Fruit fly (Drosophila melanogaster) whole organism, prepupa: ENCODE measurements around the gene CG17721.
A peak's percentile ranks its signal among the peaks of the same experiment; 100 is the strongest.

Source experiments
- Blimp-1 ChIP-seq: fragments of 200-800 bp; sonication (Bioruptor generic); optimal IDR thresholded peaks from 3 replicates; lab custom pipeline; 2017; ENCODE audit warnings: missing biosample characterization, missing genetic modification characterization, mild to moderate bottlenecking, moderate library complexity, missing genetic modification reagents
- CG10631 ChIP-seq: fragments of 200-800 bp; sonication (Bioruptor generic); optimal IDR thresholded peaks from 2 replicates; lab custom pipeline; 2016; ENCODE audit warnings: missing biosample characterization, missing genetic modification characterization
- CG10669 ChIP-seq: fragments of 200-800 bp; sonication (Bioruptor generic); optimal IDR thresholded peaks from 3 replicates; lab custom pipeline; 2018; ENCODE audit warnings: missing biosample characterization, mild to moderate bottlenecking, missing genetic modification characterization, moderate library complexity
- CG11762 ChIP-seq: fragments of 200-800 bp; sonication (Bioruptor generic); optimal IDR thresholded peaks from 3 replicates; lab custom pipeline; 2016; ENCODE audit warnings: missing biosample characterization, missing genetic modification characterization; ENCODE audit not compliant: insufficient read depth
- CG15336 ChIP-seq: fragments of 200-800 bp; sonication (Bioruptor generic); IDR thresholded peaks from 2 replicates; pipeline ENCODE4 v1.3.6; 2022; ENCODE audit warnings: missing biosample characterization, missing genetic modification characterization
- CG1621 ChIP-seq: fragments of 200-800 bp; sonication (Bioruptor generic); optimal IDR thresholded peaks from 3 replicates; lab custom pipeline; 2018; ENCODE audit warnings: missing biosample characterization, mild to moderate bottlenecking, missing genetic modification characterization
- CG31627 ChIP-seq: fragments of 200-800 bp; sonication (Bioruptor generic); optimal IDR thresholded peaks from 3 replicates; lab custom pipeline; 2016; ENCODE audit warnings: missing biosample characterization, missing genetic modification characterization
- CG32006 ChIP-seq: fragments of 200-800 bp; sonication (Bioruptor generic); optimal IDR thresholded peaks from 3 replicates; lab custom pipeline; 2017; ENCODE audit warnings: missing biosample characterization, mild to moderate bottlenecking, missing genetic modification characterization
- CG34406 ChIP-seq: fragments of 200-800 bp; sonication (Bioruptor generic); optimal IDR thresholded peaks from 3 replicates; lab custom pipeline; 2016; ENCODE audit warnings: missing biosample characterization, missing genetic modification characterization
- CG3919 ChIP-seq: fragments of 200-800 bp; sonication (Bioruptor generic); optimal IDR thresholded peaks from 3 replicates; lab custom pipeline; 2016; ENCODE audit warnings: missing biosample characterization, missing genetic modification characterization
- CG4318 ChIP-seq: fragments of 200-800 bp; sonication (Bioruptor generic); optimal IDR thresholded peaks from 3 replicates; lab custom pipeline; 2017; ENCODE audit warnings: missing biosample characterization, mild to moderate bottlenecking, missing genetic modification characterization
- CG6163 ChIP-seq: fragments of 200-800 bp; sonication (Bioruptor generic); IDR thresholded peaks from 3 replicates; pipeline ENCODE4 v1.3.6; 2022; ENCODE audit warnings: missing biosample characterization, missing genetic modification characterization
- CG6276 ChIP-seq: fragments of 200-800 bp; sonication (Bioruptor generic); optimal IDR thresholded peaks from 2 replicates; lab custom pipeline; 2017; ENCODE audit warnings: missing biosample characterization, mild to moderate bottlenecking, missing genetic modification characterization
- CG6808 ChIP-seq: fragments of 200-800 bp; sonication (Bioruptor generic); optimal IDR thresholded peaks from 3 replicates; lab custom pipeline; 2017; ENCODE audit warnings: missing biosample characterization, missing genetic modification characterization, mild to moderate bottlenecking, moderate library complexity, missing genetic modification reagents
- CG6854 ChIP-seq: fragments of 200-800 bp; sonication (Bioruptor generic); optimal IDR thresholded peaks from 2 replicates; lab custom pipeline; 2017; ENCODE audit warnings: missing biosample characterization, mild to moderate bottlenecking, missing genetic modification characterization
- CG7368 ChIP-seq: fragments of 200-800 bp; sonication (Bioruptor generic); optimal IDR thresholded peaks from 3 replicates; lab custom pipeline; 2016; ENCODE audit warnings: missing biosample characterization, missing genetic modification characterization
- CG8119 ChIP-seq: fragments of 200-800 bp; sonication (Bioruptor generic); IDR thresholded peaks from 3 replicates; pipeline ENCODE4 v1.3.6; 2022; ENCODE audit warnings: missing biosample characterization, missing genetic modification characterization
- CG8632 ChIP-seq: fragments of 200-800 bp; sonication (Bioruptor generic); optimal IDR thresholded peaks from 3 replicates; lab custom pipeline; 2016; ENCODE audit warnings: missing biosample characterization, missing genetic modification characterization
- CG9139 ChIP-seq: fragments of 200-800 bp; sonication (Bioruptor generic); optimal IDR thresholded peaks from 3 replicates; lab custom pipeline; 2017; ENCODE audit warnings: missing biosample characterization, mild to moderate bottlenecking, missing genetic modification characterization
- Eip75B ChIP-seq: fragments of 200-800 bp; sonication (Bioruptor generic); optimal IDR thresholded peaks from 3 replicates; lab custom pipeline; 2016; ENCODE audit warnings: missing biosample characterization, missing genetic modification characterization
- Eip93F ChIP-seq: fragments of 200-800 bp; sonication (Bioruptor generic); optimal IDR thresholded peaks from 2 replicates; lab custom pipeline; 2016; ENCODE audit warnings: missing biosample characterization, mild to moderate bottlenecking, missing genetic modification characterization
- Ets21C ChIP-seq: fragments of 200-800 bp; sonication (Bioruptor generic); optimal IDR thresholded peaks from 3 replicates; lab custom pipeline; 2016; ENCODE audit warnings: missing biosample characterization, missing genetic modification characterization
- Ets96B ChIP-seq: fragments of 200-800 bp; optimal IDR thresholded peaks from 2 replicates; lab custom pipeline; 2019; ENCODE audit warnings: missing biosample characterization, mild to moderate bottlenecking, missing genetic modification characterization, moderate library complexity
- Hr38 ChIP-seq: sonication (Bioruptor generic); optimal IDR thresholded peaks from 2 replicates; lab custom pipeline; 2016; ENCODE audit warnings: missing biosample characterization, missing genetic modification characterization
- Hr39 ChIP-seq: fragments of 200-800 bp; sonication (Bioruptor generic); optimal IDR thresholded peaks from 2 replicates; lab custom pipeline; 2016; ENCODE audit warnings: missing biosample characterization, missing genetic modification characterization
- Lpt ChIP-seq: fragments of 200-800 bp; sonication (Bioruptor generic); optimal IDR thresholded peaks from 3 replicates; lab custom pipeline; 2016; ENCODE audit warnings: missing biosample characterization, missing genetic modification characterization
- Met ChIP-seq: fragments of 200-800 bp; sonication (Bioruptor generic); optimal IDR thresholded peaks from 3 replicates; lab custom pipeline; 2016; ENCODE audit warnings: missing biosample characterization, missing genetic modification characterization
- OdsH ChIP-seq: fragments of 200-800 bp; sonication (Bioruptor generic); optimal IDR thresholded peaks from 3 replicates; lab custom pipeline; 2016; ENCODE audit warnings: missing biosample characterization, missing genetic modification characterization
- Smox ChIP-seq: fragments of 200-800 bp; sonication (Bioruptor generic); optimal IDR thresholded peaks from 3 replicates; lab custom pipeline; 2016; ENCODE audit warnings: missing biosample characterization, missing genetic modification characterization
- Sox14 ChIP-seq: fragments of 200-800 bp; sonication (Bioruptor generic); optimal IDR thresholded peaks from 3 replicates; lab custom pipeline; 2016; ENCODE audit warnings: missing biosample characterization, missing genetic modification characterization
- Sox15 ChIP-seq: fragments of 200-800 bp; sonication (Bioruptor generic); optimal IDR thresholded peaks from 3 replicates; lab custom pipeline; 2016; ENCODE audit warnings: missing biosample characterization, missing genetic modification characterization
- achi ChIP-seq: fragments of 200-800 bp; sonication (Bioruptor generic); optimal IDR thresholded peaks from 3 replicates; lab custom pipeline; 2016; ENCODE audit warnings: missing biosample characterization, missing genetic modification characterization
- acj6 ChIP-seq: fragments of 200-800 bp; sonication (Bioruptor generic); optimal IDR thresholded peaks from 3 replicates; lab custom pipeline; 2016; ENCODE audit warnings: missing biosample characterization, missing genetic modification characterization
- cyc ChIP-seq: fragments of 200-800 bp; sonication (Bioruptor generic); optimal IDR thresholded peaks from 3 replicates; lab custom pipeline; 2016; ENCODE audit warnings: missing biosample characterization, missing genetic modification characterization
- dac ChIP-seq: fragments of 200-800 bp; sonication (Bioruptor generic); optimal IDR thresholded peaks from 2 replicates; lab custom pipeline; 2017; ENCODE audit warnings: missing biosample characterization, mild to moderate bottlenecking, missing genetic modification characterization
- dsx ChIP-seq: fragments of 200-800 bp; optimal IDR thresholded peaks from 3 replicates; lab custom pipeline; 2019; ENCODE audit warnings: missing biosample characterization, mild to moderate bottlenecking, missing genetic modification characterization, moderate library complexity; ENCODE audit not compliant: poor library complexity, severe bottlenecking
- eg ChIP-seq: fragments of 200-800 bp; sonication (Bioruptor generic); IDR thresholded peaks from 3 replicates; pipeline ENCODE4 v1.3.6; 2022; ENCODE audit warnings: missing biosample characterization, missing genetic modification characterization
- esn ChIP-seq: fragments of 200-800 bp; sonication (Bioruptor generic); optimal IDR thresholded peaks from 2 replicates; lab custom pipeline; 2016; ENCODE audit warnings: missing biosample characterization, mild to moderate bottlenecking, missing genetic modification characterization, moderate library complexity
- fd85E ChIP-seq: fragments of 200-800 bp; sonication (Bioruptor generic); optimal IDR thresholded peaks from 3 replicates; lab custom pipeline; 2016; ENCODE audit warnings: missing biosample characterization, missing genetic modification characterization
- fkh ChIP-seq: fragments of 200-800 bp; sonication (Bioruptor generic); optimal IDR thresholded peaks from 3 replicates; lab custom pipeline; 2017; ENCODE audit warnings: missing biosample characterization, mild to moderate bottlenecking, missing genetic modification characterization, moderate library complexity
- lz ChIP-seq: fragments of 200-800 bp; sonication (Bioruptor generic); optimal IDR thresholded peaks from 3 replicates; lab custom pipeline; 2016; ENCODE audit warnings: missing biosample characterization, missing genetic modification characterization
- net ChIP-seq: fragments of 200-800 bp; sonication (Bioruptor generic); optimal IDR thresholded peaks from 3 replicates; lab custom pipeline; 2016; ENCODE audit warnings: missing biosample characterization, missing genetic modification characterization
- pdm3 ChIP-seq: fragments of 200-800 bp; sonication (Bioruptor generic); optimal IDR thresholded peaks from 3 replicates; lab custom pipeline; 2016; ENCODE audit warnings: missing biosample characterization, missing genetic modification characterization
- salr ChIP-seq, 2 experiments: fragments of 200-800 bp; sonication (Bioruptor generic); optimal IDR thresholded peaks; 3 replicates each; lab custom pipeline; 2016 to 2018; ENCODE audit warnings: missing biosample characterization in 2 of 2, missing genetic modification characterization in 2 of 2, mild to moderate bottlenecking in 1 of 2
- spab ChIP-seq: fragments of 200-800 bp; sonication (Bioruptor generic); optimal IDR thresholded peaks from 2 replicates; lab custom pipeline; 2017; ENCODE audit warnings: missing biosample characterization, mild to moderate bottlenecking, missing genetic modification characterization, missing genetic modification reagents
- ss ChIP-seq, 2 experiments: fragments of 200-800 bp; sonication (Bioruptor generic); optimal IDR thresholded peaks; 2 replicates in 1 of 2; 3 replicates in 1 of 2; lab custom pipeline; 2017 to 2018; ENCODE audit warnings: mild to moderate bottlenecking in 2 of 2, missing biosample characterization in 2 of 2, missing genetic modification characterization in 2 of 2, moderate library complexity in 1 of 2
- topi ChIP-seq: fragments of 200-800 bp; sonication (Bioruptor generic); optimal IDR thresholded peaks from 3 replicates; lab custom pipeline; 2016; ENCODE audit warnings: missing biosample characterization, missing genetic modification characterization
- vri ChIP-seq: fragments of 200-800 bp; sonication (Bioruptor generic); optimal IDR thresholded peaks from 3 replicates; lab custom pipeline; 2016; ENCODE audit warnings: missing biosample characterization, mild to moderate bottlenecking, missing genetic modification characterization

The CG17721 gene

DNA sequence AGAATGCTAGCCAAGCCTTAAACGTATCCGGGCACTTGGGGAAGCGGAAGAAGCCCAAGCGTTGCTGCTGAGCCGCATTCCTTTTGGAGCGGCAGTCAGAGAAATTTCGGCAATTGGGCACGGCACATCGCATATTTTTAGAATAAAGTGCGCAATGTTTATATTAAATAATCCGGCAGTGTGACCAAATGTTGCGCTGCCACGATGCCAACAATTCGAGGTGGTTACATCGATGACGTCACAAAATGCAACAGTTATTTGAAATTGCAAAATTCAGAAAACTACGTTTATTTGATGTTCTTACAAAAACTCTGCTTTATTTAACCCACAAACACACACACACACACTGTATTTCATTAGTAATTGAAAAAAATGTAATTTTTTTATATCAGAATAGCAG lies 15.1 kb upstream of the CG17721 start, which contains the start of gene CG6689 (continued):
- no peak for TF ChIP-seq Met
- TF ChIP-seq CG9139 (GFP tag; lab: Kevin White, UChicago) = no peak

DNA sequence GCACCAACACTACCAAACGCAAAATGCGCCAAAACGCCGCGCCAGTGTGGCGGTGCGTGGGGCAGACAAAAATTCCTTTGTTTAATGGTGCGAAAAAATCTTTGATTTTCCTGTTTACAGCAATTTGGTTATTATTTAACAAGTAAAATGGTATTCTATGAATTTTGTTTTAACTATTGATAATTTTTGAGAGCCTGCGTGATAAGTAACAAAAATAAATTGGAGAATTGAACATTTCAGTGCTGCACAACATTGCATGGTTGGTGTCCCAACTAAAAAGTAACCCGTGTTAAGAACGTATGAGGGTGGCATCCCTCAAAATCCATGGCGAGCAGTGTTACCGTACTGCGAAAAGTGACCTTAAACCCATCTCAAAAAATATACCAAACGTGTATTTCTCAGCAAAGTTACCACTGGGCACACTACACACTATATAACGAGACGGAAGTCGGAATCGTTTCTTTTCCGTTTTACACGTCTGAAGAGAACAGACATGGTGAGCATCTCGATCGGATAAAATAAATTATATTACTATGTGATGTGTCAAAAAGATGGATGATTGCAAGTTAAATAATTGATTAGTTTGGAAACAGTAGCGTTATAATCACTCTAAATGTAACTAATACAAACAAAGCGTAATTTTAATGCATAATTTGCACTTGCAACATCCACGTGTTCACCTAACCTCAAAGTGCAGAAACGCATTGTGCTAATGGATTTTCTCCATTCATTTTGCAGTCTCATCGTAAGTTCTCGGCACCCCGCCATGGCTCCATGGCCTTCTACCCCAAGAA lies 13.3 kb upstream of the CG17721 start, which contains the start of the genes CG6693 and RpL3:
CG6693 (minus strand) TSS at position 203 of the 794 bp plus-strand sequence.
RpL3 (plus strand) TSS at position 458 of the 794 bp plus-strand sequence.
- TF ChIP-seq acj6 (no peak), CG6276 (GFP tag; lab: Kevin White, UChicago) (no peak), Lpt (GFP tag; lab: Kevin White, UChicago) (peak; percentile 11), achi (GFP tag; lab: Kevin White, UChicago) (peak; percentile 47), CG8632 (GFP tag; lab: Kevin White, UChicago) (peak; percentile 40), CG32006 (GFP tag; lab: Kevin White, UChicago) (no peak), Eip93F (GFP tag; lab: Kevin White, UChicago) (no peak), pdm3 (peak; percentile 64), lz (GFP tag; lab: Kevin White, UChicago) (peak; percentile 54), net (GFP tag; lab: Kevin White, UChicago) (peak; percentile 77), esn (peak; percentile 81), fkh (GFP tag; lab: Kevin White, UChicago) (peak; percentile 28), CG31627 (GFP tag; lab: Kevin White, UChicago) (peak; percentile 22), CG6808 (peak; percentile 67), vri (peak; percentile 86), dac (GFP tag; lab: Kevin White, UChicago) (no peak), dsx (GFP tag; lab: Kevin White, UChicago) (peak; percentile 75), Ets96B (tag; lab: Kevin White, UChicago) (peak; percentile 59), Hr38 (GFP tag; lab: Kevin White, UChicago) (no peak), cyc (peak; percentile 41), Met (peak; percentile 73), CG1621 (peak; percentile 58), fd85E (GFP tag; lab: Kevin White, UChicago) (peak; percentile 53), salr (GFP tag; optimal IDR thresholded peaks at IDR 0.05; lab: Kevin White, UChicago) (peak in 1 of 2 experiments; percentile 50), Eip75B (GFP tag; lab: Kevin White, UChicago) (peak; percentile 83), Smox (GFP tag; lab: Kevin White, UChicago) (peak; percentile 63), CG11762 (GFP tag; lab: Kevin White, UChicago) (peak; percentile 51), CG3919 (GFP tag; lab: Kevin White, UChicago) (peak; percentile 76), OdsH (GFP tag; lab: Kevin White, UChicago) (no peak), CG6854 (GFP tag; lab: Kevin White, UChicago) (peak; percentile 93), CG10631 (GFP tag; lab: Kevin White, UChicago) (no peak), Hr39 (GFP tag; lab: Kevin White, UChicago) (peak; percentile 34), CG7368 (GFP tag; lab: Kevin White, UChicago) (peak; percentile 59), Ets21C (GFP tag; lab: Kevin White, UChicago) (peak; percentile 28), Sox15 (GFP tag; lab: Kevin White, UChicago) (no peak), CG4318 (GFP tag; lab: Kevin White, UChicago) (no peak), CG8119 (GFP tag; lab: Robert Waterston, UW) (peak; percentile 52; the same call in 2 of the 3 replicates), CG15336 (GFP tag; lab: Robert Waterston, UW) (peak; percentile 44; the same call in 1 of the 2 replicates), Blimp-1 (peak; percentile 38), eg (GFP tag; lab: Robert Waterston, UW) (peak; percentile 72; the same call in 2 of the 3 replicates), spab (no peak), CG6163 (GFP tag; lab: Robert Waterston, UW) (peak; percentile 68), ss (GFP tag; optimal IDR thresholded peaks at IDR 0.05; lab: Kevin White, UChicago) (peak; percentile 82 to 83), Sox14 (peak; percentile 53), topi (GFP tag; lab: Kevin White, UChicago) (peak; percentile 78), CG10669 (GFP tag; lab: Kevin White, UChicago) (peak; percentile 61), CG34406 (peak; percentile 52)
